Fruit fly (Drosophila melanogaster) whole organism, embryonic: ENCODE measurements around the gene Ogdh.
A peak's percentile ranks its signal among the peaks of the same experiment; 100 is the strongest.

Source experiments
- Atf3 ChIP-seq: fragments of 200-800 bp; sonication (Bioruptor generic); optimal IDR thresholded peaks from 3 replicates; lab custom pipeline; 2016; ENCODE audit warnings: missing biosample characterization, missing genetic modification characterization
- CG10543 ChIP-seq: fragments of 200-800 bp; sonication (Bioruptor generic); optimal IDR thresholded peaks from 3 replicates; lab custom pipeline; 2017; ENCODE audit warnings: missing biosample characterization, mild to moderate bottlenecking, missing genetic modification characterization, moderate library complexity
- CG10565 ChIP-seq: fragments of 200-800 bp; sonication (Bioruptor generic); optimal IDR thresholded peaks from 3 replicates; lab custom pipeline; 2016; ENCODE audit warnings: missing biosample characterization, mild to moderate bottlenecking, missing genetic modification characterization
- CG10654 ChIP-seq: fragments of 200-800 bp; sonication (Bioruptor generic); optimal IDR thresholded peaks from 2 replicates; lab custom pipeline; 2016; ENCODE audit warnings: missing biosample characterization, missing genetic modification characterization
- CG11696 ChIP-seq: fragments of 200-800 bp; sonication (Bioruptor generic); IDR thresholded peaks from 2 replicates; pipeline ENCODE4 v1.3.6; 2022; ENCODE audit warnings: missing biosample characterization, missing genetic modification characterization
- CG14441 ChIP-seq: fragments of 200-800 bp; sonication (Bioruptor generic); IDR thresholded peaks from 2 replicates; pipeline ENCODE4 v1.3.6; 2022; ENCODE audit warnings: missing biosample characterization, missing genetic modification characterization
- CG14667 ChIP-seq: fragments of 200-800 bp; sonication (Bioruptor generic); IDR thresholded peaks from 2 replicates; pipeline ENCODE4 v1.3.6; 2022; ENCODE audit warnings: missing biosample characterization, missing genetic modification characterization
- CG14965 ChIP-seq: fragments of 200-800 bp; sonication (Bioruptor generic); optimal IDR thresholded peaks from 2 replicates; lab custom pipeline; 2016; ENCODE audit warnings: missing biosample characterization, missing genetic modification characterization, borderline replicate concordance
- CG15514 ChIP-seq: fragments of 200-800 bp; sonication (Bioruptor generic); optimal IDR thresholded peaks from 3 replicates; lab custom pipeline; 2017; ENCODE audit warnings: missing biosample characterization, missing genetic modification characterization, mild to moderate bottlenecking, moderate library complexity, missing genetic modification reagents
- CG1603 ChIP-seq: fragments of 200-800 bp; sonication (Bioruptor generic); optimal IDR thresholded peaks from 2 replicates; lab custom pipeline; 2019; ENCODE audit warnings: missing biosample characterization, mild to moderate bottlenecking, missing genetic modification characterization, moderate library complexity
- CG3847 ChIP-seq: fragments of 200-800 bp; sonication (Bioruptor generic); IDR thresholded peaks from 2 replicates; pipeline ENCODE4 v1.3.6; 2022; ENCODE audit warnings: missing biosample characterization, missing genetic modification characterization
- CG4282 ChIP-seq: fragments of 200-800 bp; sonication (Bioruptor generic); optimal IDR thresholded peaks from 2 replicates; lab custom pipeline; 2016; ENCODE audit warnings: missing biosample characterization, missing genetic modification characterization
- CG7271 ChIP-seq: fragments of 200-800 bp; sonication (Bioruptor generic); optimal IDR thresholded peaks from 2 replicates; lab custom pipeline; 2018; ENCODE audit warnings: missing biosample characterization, mild to moderate bottlenecking, missing genetic modification characterization, moderate library complexity
- CG8089 ChIP-seq: fragments of 200-800 bp; sonication (Bioruptor generic); optimal IDR thresholded peaks from 3 replicates; lab custom pipeline; 2016; ENCODE audit warnings: missing biosample characterization, missing genetic modification characterization
- CG9215 ChIP-seq: fragments of 200-800 bp; sonication (Bioruptor generic); IDR thresholded peaks from 2 replicates; pipeline ENCODE4 v1.3.6; 2022; ENCODE audit warnings: missing biosample characterization, missing genetic modification characterization
- CrebB ChIP-seq: fragments of 200-800 bp; sonication (Bioruptor generic); optimal IDR thresholded peaks from 3 replicates; lab custom pipeline; 2018; ENCODE audit warnings: missing biosample characterization, mild to moderate bottlenecking, missing genetic modification characterization
- D ChIP-seq, 2 experiments: fragments of 200-800 bp in 1 of 2; fragments of >200 bp in 1 of 2; sonication (Bioruptor generic) in 1 of 2; optimal IDR thresholded peaks; 2 replicates in 1 of 2; 3 replicates in 1 of 2; lab custom pipeline; 2017; ENCODE audit warnings: mild to moderate bottlenecking in 1 of 2, missing biosample characterization in 1 of 2, missing genetic modification characterization in 1 of 2, missing genetic modification reagents in 1 of 2
- Dfd ChIP-seq, 2 experiments: fragments of >200 bp; optimal IDR thresholded peaks; 2 replicates each; lab custom pipeline; 2017; ENCODE audit warnings: missing biosample characterization in 2 of 2, missing genetic modification characterization in 2 of 2
- Doc2 ChIP-seq: fragments of 200-800 bp; sonication (Bioruptor generic); IDR thresholded peaks from 2 replicates; pipeline ENCODE4 v1.3.6; 2022; ENCODE audit warnings: missing biosample characterization, missing genetic modification characterization
- Doc3 ChIP-seq: fragments of 200-800 bp; sonication (Bioruptor generic); IDR thresholded peaks from 3 replicates; pipeline ENCODE4 v1.3.6; 2022; ENCODE audit warnings: missing biosample characterization, missing genetic modification characterization; ENCODE audit not compliant: partially characterized antibody
- Fer3 ChIP-seq: fragments of 200-800 bp; sonication (Bioruptor generic); optimal IDR thresholded peaks from 2 replicates; lab custom pipeline; 2018; ENCODE audit warnings: missing biosample characterization, mild to moderate bottlenecking, missing genetic modification characterization, moderate library complexity
- Hr51 ChIP-seq, 2 experiments: fragments of 200-800 bp; sonication (Bioruptor generic); optimal IDR thresholded peaks; 2 replicates in 1 of 2; 3 replicates in 1 of 2; lab custom pipeline; 2016 to 2018; ENCODE audit warnings: missing biosample characterization in 2 of 2, missing genetic modification characterization in 2 of 2, mild to moderate bottlenecking in 1 of 2, moderate library complexity in 1 of 2
- Hsf ChIP-seq: fragments of 200-800 bp; sonication (Bioruptor generic); optimal IDR thresholded peaks from 3 replicates; lab custom pipeline; 2016; ENCODE audit warnings: missing biosample characterization, missing genetic modification characterization
- NC2α ChIP-seq: fragments of 200-800 bp; sonication (Bioruptor generic); optimal IDR thresholded peaks from 2 replicates; lab custom pipeline; 2016; ENCODE audit warnings: missing biosample characterization, missing genetic modification characterization
- Ravus ChIP-seq: fragments of 200-800 bp; sonication (Bioruptor generic); IDR thresholded peaks from 2 replicates; pipeline ENCODE4 v1.3.6; 2022; ENCODE audit warnings: missing biosample characterization, missing genetic modification characterization
- Ssrp ChIP-seq: fragments of 200-800 bp; sonication (Bioruptor generic); optimal IDR thresholded peaks from 2 replicates; lab custom pipeline; 2018; ENCODE audit warnings: missing biosample characterization, mild to moderate bottlenecking, missing genetic modification characterization, moderate library complexity
- TFAM ChIP-seq: fragments of 200-800 bp; sonication (Bioruptor generic); optimal IDR thresholded peaks from 2 replicates; lab custom pipeline; 2017; ENCODE audit warnings: missing biosample characterization, missing genetic modification characterization, inconsistent platforms
- Xrp1 ChIP-seq: fragments of 200-800 bp; sonication (Bioruptor generic); IDR thresholded peaks from 2 replicates; pipeline ENCODE4 v1.3.6; 2022; ENCODE audit warnings: missing biosample characterization, missing genetic modification characterization
- bowl ChIP-seq: fragments of 200-800 bp; sonication (Bioruptor generic); IDR thresholded peaks from 2 replicates; pipeline ENCODE4 v1.3.6; 2022; ENCODE audit warnings: missing biosample characterization, missing genetic modification characterization
- btn ChIP-seq: fragments of 200-800 bp; sonication (Bioruptor generic); optimal IDR thresholded peaks from 2 replicates; lab custom pipeline; 2016; ENCODE audit warnings: missing biosample characterization, missing genetic modification characterization
- cg ChIP-seq: fragments of 200-800 bp; sonication (Bioruptor generic); optimal IDR thresholded peaks from 3 replicates; lab custom pipeline; 2019; ENCODE audit warnings: missing biosample characterization, mild to moderate bottlenecking, missing genetic modification characterization, moderate library complexity
- chinmo ChIP-seq: fragments of 200-800 bp; sonication (Bioruptor generic); IDR thresholded peaks from 4 replicates; pipeline ENCODE4 v1.3.6; 2022; ENCODE audit warnings: missing biosample characterization, missing genetic modification characterization; ENCODE audit not compliant: partially characterized antibody
- croc ChIP-seq: fragments of 200-800 bp; sonication (Bioruptor generic); conservative IDR thresholded peaks from 3 replicates; pipeline ENCODE4 v1.3.6; 2022; ENCODE audit warnings: missing biosample characterization, missing genetic modification characterization
- da ChIP-seq: fragments of 200-800 bp; sonication (Bioruptor generic); optimal IDR thresholded peaks from 2 replicates; lab custom pipeline; 2016; ENCODE audit warnings: missing biosample characterization, missing genetic modification characterization
- ewg ChIP-seq: fragments of 200-800 bp; sonication (Bioruptor generic); optimal IDR thresholded peaks from 3 replicates; lab custom pipeline; 2017; ENCODE audit warnings: mild to moderate bottlenecking, missing biosample characterization, missing genetic modification reagents, missing genetic modification characterization
- gcm ChIP-seq: fragments of 200-800 bp; sonication (Bioruptor generic); optimal IDR thresholded peaks from 2 replicates; lab custom pipeline; 2019; ENCODE audit warnings: missing biosample characterization, mild to moderate bottlenecking, missing genetic modification characterization, moderate library complexity
- kah ChIP-seq: fragments of 200-800 bp; sonication (Bioruptor generic); optimal IDR thresholded peaks from 2 replicates; lab custom pipeline; 2018; ENCODE audit warnings: missing biosample characterization, mild to moderate bottlenecking, missing genetic modification characterization
- maf-S ChIP-seq: fragments of 200-800 bp; sonication (Bioruptor generic); optimal IDR thresholded peaks from 2 replicates; lab custom pipeline; 2016; ENCODE audit warnings: missing biosample characterization, missing genetic modification characterization
- mam ChIP-seq: fragments of 200-800 bp; sonication (Bioruptor generic); optimal IDR thresholded peaks from 3 replicates; lab custom pipeline; 2016; ENCODE audit warnings: missing biosample characterization, missing genetic modification characterization
- nmo ChIP-seq: fragments of 200-800 bp; sonication (Bioruptor generic); optimal IDR thresholded peaks from 2 replicates; lab custom pipeline; 2018; ENCODE audit warnings: missing biosample characterization, mild to moderate bottlenecking, missing genetic modification characterization, moderate library complexity
- row ChIP-seq: fragments of 200-800 bp; sonication (Bioruptor generic); IDR thresholded peaks from 3 replicates; pipeline ENCODE4 v1.3.6; 2022; ENCODE audit warnings: missing biosample characterization, missing genetic modification characterization
- slou ChIP-seq: fragments of 200-800 bp; sonication (Bioruptor generic); optimal IDR thresholded peaks from 3 replicates; lab custom pipeline; 2016; ENCODE audit warnings: missing biosample characterization, missing genetic modification characterization
- sob ChIP-seq: fragments of 200-800 bp; sonication (Bioruptor generic); IDR thresholded peaks from 2 replicates; pipeline ENCODE4 v1.3.6; 2022; ENCODE audit warnings: missing biosample characterization, missing genetic modification characterization
- sr ChIP-seq: fragments of 200-800 bp; sonication (Bioruptor generic); IDR thresholded peaks from 3 replicates; pipeline ENCODE4 v1.3.6; 2022; ENCODE audit warnings: missing biosample characterization, missing genetic modification characterization
- stwl ChIP-seq: fragments of 200-800 bp; sonication (Bioruptor generic); optimal IDR thresholded peaks from 3 replicates; lab custom pipeline; 2018; ENCODE audit warnings: missing biosample characterization, mild to moderate bottlenecking, missing genetic modification characterization, moderate library complexity
- usp ChIP-seq: fragments of >200 bp; optimal IDR thresholded peaks from 2 replicates; lab custom pipeline; 2017; ENCODE audit warnings: missing biosample characterization, missing genetic modification characterization
- wek ChIP-seq: fragments of 200-800 bp; sonication (Bioruptor generic); optimal IDR thresholded peaks from 3 replicates; lab custom pipeline; 2018; ENCODE audit warnings: missing biosample characterization, mild to moderate bottlenecking, missing genetic modification characterization, moderate library complexity
- yki ChIP-seq: fragments of >200 bp; optimal IDR thresholded peaks from 3 replicates; lab custom pipeline; 2018
- z ChIP-seq: fragments of 200-800 bp; sonication (Bioruptor generic); IDR thresholded peaks from 3 replicates; pipeline ENCODE4 v1.3.6; 2022; ENCODE audit warnings: missing biosample characterization, missing genetic modification characterization

Gene Ogdh

DNA sequence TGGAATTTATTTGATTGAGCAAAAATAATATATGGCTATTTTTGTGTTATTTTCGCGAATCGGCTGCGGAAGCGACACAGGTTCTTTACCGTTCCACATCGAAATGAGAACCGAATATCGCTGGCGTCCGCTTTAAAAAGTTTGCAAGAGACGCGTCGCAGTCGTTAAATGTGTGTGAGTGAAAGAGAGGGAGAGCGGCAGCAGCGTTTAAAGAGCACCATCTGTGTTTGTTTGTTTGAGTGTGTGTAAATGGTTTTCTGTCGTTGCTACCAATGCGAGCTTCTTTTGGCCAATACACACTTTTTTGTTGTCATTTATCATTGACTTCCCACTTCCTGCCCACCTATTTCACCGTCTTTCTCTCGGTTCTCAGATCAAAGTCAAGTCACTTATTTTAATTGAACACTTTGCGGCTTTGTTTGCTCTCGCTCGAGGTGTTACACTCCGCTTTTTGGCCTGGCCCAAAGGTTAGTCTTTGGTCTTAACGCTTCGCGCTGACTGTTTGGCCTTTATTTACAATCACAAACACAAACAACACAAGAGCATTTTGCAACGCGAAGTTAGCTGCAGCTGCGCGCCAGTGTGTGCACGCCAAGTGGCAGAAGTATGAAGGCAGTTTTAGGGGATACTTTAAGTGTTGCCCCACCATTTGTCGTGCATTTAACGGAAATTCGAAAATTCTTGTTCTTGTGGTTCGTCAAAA, 57.5 kb downstream of the Ogdh start, which contains the start of gene CG3764 (continued):
- TF ChIP-seq Dfd (GFP tag; optimal IDR thresholded peaks at IDR 0.05; lab: Kevin White, UChicago) (no peak), CG4282 (GFP tag; lab: Kevin White, UChicago) (peak; percentile 72), Ravus (GFP tag; lab: Robert Waterston, UW) (no peak), CG14667 (GFP tag; lab: Robert Waterston, UW) (no peak), CG9215 (GFP tag; lab: Robert Waterston, UW) (no peak), sr (GFP tag; lab: Robert Waterston, UW) (peak; percentile 65; the same call in 1 of the 3 replicates), maf-S (peak; percentile 50), TFAM (GFP tag; lab: Kevin White, UChicago) (peak; percentile 71), cg (GFP tag; lab: Kevin White, UChicago) (peak; percentile 94), NC2α (GFP tag; lab: Kevin White, UChicago) (peak; percentile 53), Hr51 (GFP tag; optimal IDR thresholded peaks at IDR 0.05; lab: Kevin White, UChicago) (peak; percentile 55 to 75), gcm (GFP tag; lab: Kevin White, UChicago) (peak; percentile 74), croc (GFP tag; lab: Robert Waterston, UW) (no peak; the same call in 2 of the 3 replicates), sob (GFP tag; lab: Robert Waterston, UW) (peak; percentile 79), Doc3 (no peak), CG15514 (GFP tag; lab: Kevin White, UChicago) (peak; percentile 92), yki (lab: Kevin White, UChicago) (no peak), row (GFP tag; lab: Robert Waterston, UW) (no peak; the same call in 2 of the 3 replicates), nmo (GFP tag; lab: Kevin White, UChicago) (peak; percentile 70), CG14965 (GFP tag; lab: Kevin White, UChicago) (peak; percentile 34), chinmo (GFP tag; lab: Robert Waterston, UW) (peak; percentile 99), wek (peak; percentile 92), Xrp1 (GFP tag; lab: Robert Waterston, UW) (peak; percentile 65), CG10565 (GFP tag; lab: Kevin White, UChicago) (no peak), CG8089 (GFP tag; lab: Kevin White, UChicago) (peak; percentile 83), kah (GFP tag; lab: Kevin White, UChicago) (peak; percentile 79), z (GFP tag; lab: Robert Waterston, UW) (peak; percentile 45; the same call in 1 of the 3 replicates), CG3847 (GFP tag; lab: Robert Waterston, UW) (peak; percentile 81), Ssrp (tag; lab: Kevin White, UChicago) (no peak), D (optimal IDR thresholded peaks at IDR 0.05; lab: Kevin White, UChicago) (peak; percentile 11), D (GFP tag; optimal IDR thresholded peaks at IDR 0.05; lab: Kevin White, UChicago) (peak; percentile 73), da (peak; percentile 72), CrebB (peak; percentile 88), ewg (GFP tag; lab: Kevin White, UChicago) (peak; percentile 100), CG1603 (tag; lab: Kevin White, UChicago) (peak; percentile 92), usp (no peak), CG11696 (GFP tag; lab: Robert Waterston, UW) (0 out of 2 replicates have a peak, but pooled peaks have one; percentile 6), stwl (peak; percentile 88), CG10654 (peak; percentile 67), CG14441 (GFP tag; lab: Robert Waterston, UW) (peak; percentile 66), CG7271 (peak; percentile 72), Doc2 (GFP tag; lab: Robert Waterston, UW) (no peak), Fer3 (tag; lab: Kevin White, UChicago) (peak; percentile 69), mam (GFP tag; lab: Kevin White, UChicago) (peak; percentile 53), CG10543 (peak; percentile 95), Atf3 (GFP tag; lab: Kevin White, UChicago) (peak; percentile 69), slou (no peak), bowl (GFP tag; lab: Robert Waterston, UW) (peak; percentile 6; the same call in 1 of the 2 replicates), btn (GFP tag; lab: Kevin White, UChicago) (peak; percentile 77), Hsf (GFP tag; lab: Kevin White, UChicago) (peak; percentile 37)
